Worm (Caenorhabditis elegans) whole organism, L3 larva: Measurements from ENCODE around the gene K07B1.7.

Source experiments
- R02D3.7 ChIP-seq: fragments of 150-350 bp; optimal IDR thresholded peaks from 2 replicates; lab custom pipeline; 2014; ENCODE audit warnings: missing biosample characterization, missing genetic modification characterization
- ZK546.5 ChIP-seq: sonication (generic microtip); optimal IDR thresholded peaks from 2 replicates; lab custom pipeline; 2017; ENCODE audit warnings: missing biosample characterization, missing genetic modification characterization
- aly-2 ChIP-seq: fragments of 150-350 bp; optimal IDR thresholded peaks from 2 replicates; lab custom pipeline; 2014; ENCODE audit warnings: missing biosample characterization, missing genetic modification characterization
- ama-1 ChIP-seq: fragments of 150-350 bp; optimal IDR thresholded peaks from 2 replicates; lab custom pipeline; 2018
- ceh-16 ChIP-seq: sonication (generic microtip); optimal IDR thresholded peaks from 2 replicates; lab custom pipeline; 2017; ENCODE audit warnings: missing biosample characterization, missing genetic modification characterization
- ceh-82 ChIP-seq: fragments of 150-350 bp; optimal IDR thresholded peaks from 2 replicates; lab custom pipeline; 2014; ENCODE audit warnings: missing biosample characterization, missing genetic modification characterization
- ceh-9 ChIP-seq: sonication (generic microtip); optimal IDR thresholded peaks from 2 replicates; lab custom pipeline; 2018; ENCODE audit warnings: missing biosample characterization, missing genetic modification characterization
- daf-12 ChIP-seq: fragments of 150-350 bp; optimal IDR thresholded peaks from 2 replicates; lab custom pipeline; 2014; ENCODE audit warnings: missing biosample characterization, missing genetic modification reagents, missing genetic modification characterization
- egl-27 ChIP-seq: sonication (generic microtip); optimal IDR thresholded peaks from 4 replicates; lab custom pipeline; 2017; ENCODE audit warnings: missing biosample characterization, missing genetic modification reagents, missing genetic modification characterization
- elt-2 ChIP-seq: sonication (generic microtip); optimal IDR thresholded peaks from 2 replicates; lab custom pipeline; 2016; ENCODE audit warnings: missing genetic modification reagents, mild to moderate bottlenecking, missing genetic modification characterization, missing compliant biosample characterization
- eor-1 ChIP-seq, 2 experiments: fragments of 150-350 bp; optimal IDR thresholded peaks; 2 replicates each; lab custom pipeline; 2014 to 2018; ENCODE audit warnings: missing biosample characterization in 2 of 2, missing genetic modification characterization in 2 of 2
- fkh-10 ChIP-seq: sonication (generic microtip); optimal IDR thresholded peaks from 2 replicates; lab custom pipeline; 2017; ENCODE audit warnings: missing biosample characterization, missing genetic modification reagents, missing genetic modification characterization
- fos-1 ChIP-seq: fragments of 150-350 bp; optimal IDR thresholded peaks from 2 replicates; lab custom pipeline; 2014; ENCODE audit warnings: missing biosample characterization, missing genetic modification characterization
- hmg-11 ChIP-seq: sonication (generic microtip); optimal IDR thresholded peaks from 2 replicates; lab custom pipeline; 2016; ENCODE audit warnings: missing genetic modification characterization, missing compliant biosample characterization
- jun-1 ChIP-seq: fragments of 150-350 bp; optimal IDR thresholded peaks from 2 replicates; lab custom pipeline; 2014; ENCODE audit warnings: missing biosample characterization, missing genetic modification reagents, missing genetic modification characterization
- lin-15B ChIP-seq: fragments of 150-350 bp; optimal IDR thresholded peaks from 2 replicates; lab custom pipeline; 2014; ENCODE audit warnings: missing biosample characterization, missing genetic modification characterization
- lin-39 ChIP-seq: fragments of 150-350 bp; optimal IDR thresholded peaks from 2 replicates; lab custom pipeline; 2018; ENCODE audit warnings: missing biosample characterization, missing genetic modification reagents, missing genetic modification characterization
- mdl-1 ChIP-seq: fragments of 150-350 bp; optimal IDR thresholded peaks from 2 replicates; lab custom pipeline; 2014; ENCODE audit warnings: missing biosample characterization, missing genetic modification characterization
- mml-1 ChIP-seq: fragments of 150-350 bp; sonication (generic microtip); optimal IDR thresholded peaks from 3 replicates; lab custom pipeline; 2014; ENCODE audit warnings: missing biosample characterization, missing genetic modification characterization
- nfya-1 ChIP-seq: sonication (generic microtip); optimal IDR thresholded peaks from 2 replicates; lab custom pipeline; 2017; ENCODE audit warnings: missing genetic modification characterization, mild to moderate bottlenecking, missing compliant biosample characterization, antibody characterized with exemption, moderate library complexity; ENCODE audit not compliant: insufficient read depth
- nhr-11 ChIP-seq: fragments of 150-350 bp; optimal IDR thresholded peaks from 2 replicates; lab custom pipeline; 2014; ENCODE audit warnings: missing biosample characterization, missing genetic modification characterization
- nhr-12 ChIP-seq: fragments of 150-350 bp; optimal IDR thresholded peaks from 2 replicates; lab custom pipeline; 2014; ENCODE audit warnings: missing biosample characterization, missing genetic modification characterization
- nhr-23 ChIP-seq: fragments of 150-350 bp; optimal IDR thresholded peaks from 2 replicates; lab custom pipeline; 2014; ENCODE audit warnings: missing biosample characterization, missing genetic modification reagents, missing genetic modification characterization
- nhr-237 ChIP-seq: fragments of 150-350 bp; optimal IDR thresholded peaks from 2 replicates; lab custom pipeline; 2014; ENCODE audit warnings: missing biosample characterization, missing genetic modification characterization
- nhr-25 ChIP-seq: sonication (generic microtip); optimal IDR thresholded peaks from 2 replicates; lab custom pipeline; 2017; ENCODE audit warnings: missing biosample characterization, missing genetic modification characterization
- nhr-43 ChIP-seq: sonication (generic microtip); optimal IDR thresholded peaks from 2 replicates; lab custom pipeline; 2016; ENCODE audit warnings: mild to moderate bottlenecking, missing genetic modification characterization, missing compliant biosample characterization; ENCODE audit not compliant: poor library complexity, severe bottlenecking
- nhr-67 ChIP-seq: fragments of 150-350 bp; optimal IDR thresholded peaks from 2 replicates; lab custom pipeline; 2014; ENCODE audit warnings: missing biosample characterization, missing genetic modification characterization
- nhr-76 ChIP-seq: fragments of 150-350 bp; sonication (generic microtip); optimal IDR thresholded peaks from 5 replicates; lab custom pipeline; 2014; ENCODE audit warnings: missing biosample characterization, missing genetic modification characterization
- nhr-77 ChIP-seq: fragments of 150-350 bp; optimal IDR thresholded peaks from 2 replicates; lab custom pipeline; 2014; ENCODE audit warnings: missing biosample characterization, missing genetic modification characterization
- pha-4 ChIP-seq: fragments of 150-350 bp; optimal IDR thresholded peaks from 2 replicates; lab custom pipeline; 2014; ENCODE audit warnings: missing biosample characterization, missing genetic modification reagents, missing genetic modification characterization
- pqm-1 ChIP-seq: fragments of 150-350 bp; optimal IDR thresholded peaks from 2 replicates; lab custom pipeline; 2017; ENCODE audit warnings: missing biosample characterization, missing genetic modification characterization, inconsistent platforms
- sea-2 ChIP-seq: fragments of 150-350 bp; sonication (generic microtip); optimal IDR thresholded peaks from 4 replicates; lab custom pipeline; 2014; ENCODE audit warnings: missing biosample characterization, missing genetic modification reagents, missing genetic modification characterization
- snpc-4 ChIP-seq: fragments of 150-350 bp; optimal IDR thresholded peaks from 2 replicates; lab custom pipeline; 2014; ENCODE audit warnings: missing biosample characterization, missing genetic modification characterization
- tbx-2 ChIP-seq: sonication (generic microtip); optimal IDR thresholded peaks from 2 replicates; lab custom pipeline; 2016; ENCODE audit warnings: mild to moderate bottlenecking, missing genetic modification characterization, missing compliant biosample characterization
- unc-39 ChIP-seq: sonication (generic microtip); optimal IDR thresholded peaks from 4 replicates; lab custom pipeline; 2017; ENCODE audit warnings: missing biosample characterization, missing genetic modification characterization
- unc-62 ChIP-seq: fragments of 150-350 bp; sonication (generic microtip); optimal IDR thresholded peaks from 4 replicates; lab custom pipeline; 2014; ENCODE audit warnings: missing biosample characterization, missing genetic modification reagents, missing genetic modification characterization
- zag-1 ChIP-seq: fragments of 150-350 bp; optimal IDR thresholded peaks from 2 replicates; lab custom pipeline; 2014; ENCODE audit warnings: missing biosample characterization, missing genetic modification characterization
- ztf-11 ChIP-seq: fragments of 150-350 bp; optimal IDR thresholded peaks from 2 replicates; lab custom pipeline; 2014; ENCODE audit warnings: missing biosample characterization, missing genetic modification characterization
- ztf-4 ChIP-seq: fragments of 150-350 bp; optimal IDR thresholded peaks from 2 replicates; lab custom pipeline; 2014; ENCODE audit warnings: missing biosample characterization, missing genetic modification characterization

The K07B1.7 gene

DNA sequence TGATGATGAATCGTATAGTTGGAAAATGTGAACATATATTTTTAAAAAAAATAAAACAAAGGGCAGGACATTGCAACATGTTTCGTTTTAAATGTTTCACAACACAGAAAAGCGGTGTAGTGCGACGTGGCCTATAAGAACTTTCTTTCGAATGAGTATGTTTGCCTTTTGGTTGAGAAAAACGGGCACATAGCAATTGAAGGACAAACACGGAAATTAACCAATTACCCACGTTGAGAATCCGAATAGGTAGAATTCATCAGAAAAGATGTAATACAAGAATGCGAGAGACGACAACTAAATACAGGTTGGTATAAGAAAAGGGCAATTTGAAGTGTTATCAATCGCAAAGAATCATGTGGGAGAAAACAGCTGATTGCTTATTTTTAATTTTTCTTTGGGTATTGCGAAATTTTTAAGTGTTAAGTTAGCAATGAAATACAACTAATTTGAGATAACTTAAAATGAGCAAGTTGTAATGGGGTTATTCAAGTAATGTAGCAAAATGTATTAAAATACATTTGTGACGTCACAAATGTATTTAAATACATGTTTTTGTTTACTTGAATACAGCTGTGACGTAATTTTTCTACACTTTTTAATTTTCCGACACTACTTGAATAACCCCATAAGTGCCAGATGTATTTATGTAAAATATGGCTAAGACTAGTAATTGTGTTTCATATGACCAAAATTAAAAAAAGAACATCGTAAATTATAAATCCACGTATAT, 13.3 kb downstream of the K07B1.7 start, which contains the start of gene acl-14:
TSS of gene acl-14 (minus strand) at position 316 of the 733 bp plus-strand sequence.
- TF ChIP-seq ztf-11 (tag; lab: Kevin White, UChicago) (no peak), daf-12 (tag; lab: Kevin White, UChicago) (no peak), nhr-67 (tag; lab: Kevin White, UChicago) (no peak), elt-2 (tag; lab: Kevin White, UChicago) (peak; percentile 20), unc-39 (no peak), nhr-43 (tag; lab: Kevin White, UChicago) (peak; percentile 26)

DNA sequence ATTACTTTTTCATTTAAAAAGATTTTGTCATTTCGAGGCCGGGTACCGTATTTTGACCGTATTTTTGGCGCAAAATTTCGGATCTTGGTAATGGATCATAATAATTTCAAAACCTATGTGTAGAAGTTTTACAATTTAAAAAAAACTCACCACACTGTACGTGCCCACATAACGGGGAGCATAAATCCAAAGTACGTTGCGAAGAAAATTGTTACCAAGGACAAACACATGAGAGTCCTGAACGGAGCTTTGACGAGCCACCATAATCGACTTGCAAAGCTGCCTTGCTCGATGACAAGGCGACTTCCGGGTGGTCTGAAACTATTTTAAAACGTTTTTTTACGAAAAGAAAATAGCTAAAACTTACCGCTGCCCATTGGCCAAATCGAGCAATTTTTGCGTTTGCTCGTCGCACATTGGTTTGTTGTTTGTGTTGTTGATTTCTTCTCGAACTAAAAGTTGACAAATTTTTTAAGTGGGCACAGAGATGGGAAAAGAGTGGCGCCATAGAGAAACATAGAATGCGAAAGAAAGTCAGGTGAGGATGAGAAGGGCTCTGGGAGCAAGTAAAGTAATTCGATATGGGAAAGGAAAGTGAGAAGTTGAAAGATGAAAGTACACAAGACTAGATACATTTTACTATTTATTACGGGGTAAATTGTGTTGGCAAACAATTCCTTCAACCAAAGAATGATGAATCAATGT, 14.0 kb downstream of the K07B1.7 start:
- TF ChIP-seq pha-4 (tag; lab: Kevin White, UChicago) (peak; percentile 70), sea-2 (GFP tag; lab: Kevin White, UChicago) (no peak), nfya-1 (tag; lab: Kevin White, UChicago) (peak; percentile 3)

DNA sequence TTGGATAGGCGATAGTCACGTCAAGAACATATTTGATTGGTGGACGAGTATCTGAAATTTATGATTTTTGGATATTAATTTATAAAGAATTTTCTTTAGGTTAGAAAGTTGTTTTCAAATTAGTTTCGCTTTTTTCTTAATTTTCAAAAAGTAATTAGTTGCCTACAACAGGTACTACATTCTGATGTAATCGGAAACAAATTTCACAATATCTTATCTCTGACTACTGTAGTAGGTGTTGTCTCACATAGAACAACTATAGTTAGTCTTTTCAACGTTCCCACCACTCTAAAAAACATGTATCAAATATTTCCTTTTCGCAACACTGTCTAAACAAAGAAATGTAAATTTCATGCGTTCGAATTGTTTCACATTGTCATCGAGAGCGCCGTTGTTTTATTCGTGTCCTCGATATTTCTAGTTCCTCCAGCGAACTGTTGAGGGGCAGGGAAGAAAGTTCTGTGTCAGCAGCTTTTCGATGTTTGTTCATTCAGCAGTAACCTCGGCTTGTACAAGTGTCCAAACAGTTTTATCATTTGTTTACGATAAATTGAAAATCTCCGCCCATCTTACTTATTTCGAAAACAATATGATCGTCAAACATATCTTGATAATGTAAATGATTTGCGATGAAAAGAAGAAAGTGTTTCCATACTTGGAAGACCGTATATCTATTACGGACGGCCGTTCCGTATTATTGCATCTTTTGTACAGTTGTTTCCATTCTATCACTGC, 17.4 kb downstream of the K07B1.7 start:
- TF ChIP-seq ZK546.5 (tag; lab: Kevin White, UChicago) (no peak), elt-2 (tag; lab: Kevin White, UChicago) (peak; percentile 17), fkh-10 (no peak), nhr-76 (no peak), unc-39 (no peak), unc-62 (GFP tag; lab: Kevin White, UChicago) (no peak), pha-4 (tag; lab: Kevin White, UChicago) (peak; percentile 20), snpc-4 (tag; lab: Kevin White, UChicago) (no peak)

DNA sequence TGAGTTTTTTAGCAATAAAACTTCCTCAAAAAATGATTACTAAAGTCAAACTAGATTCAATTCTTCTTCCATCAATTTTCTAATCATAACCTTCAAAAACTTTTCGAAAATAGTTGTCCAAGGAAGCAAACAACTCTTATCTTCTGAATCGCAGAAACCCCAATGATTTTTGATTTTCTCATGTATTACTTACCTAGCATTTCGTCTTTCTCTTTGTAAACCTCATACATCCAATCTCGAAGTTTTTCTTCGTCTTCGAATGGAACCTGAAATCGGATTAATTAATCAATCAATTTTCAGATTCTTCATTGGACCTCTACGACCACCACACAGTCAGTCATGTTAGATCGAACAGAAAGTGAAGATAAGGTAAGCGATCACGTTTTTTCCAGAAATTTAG, 18.1 kb downstream of the K07B1.7 start, which contains the start of gene K07B1.4:
TSS of gene K07B1.4 (plus strand) at position 301 of the 400 bp plus-strand sequence.
- TF ChIP-seq nhr-25 (tag; lab: Kevin White, UChicago): no peak
- TF ChIP-seq elt-2 (tag; lab: Kevin White, UChicago): peak; percentile 19
- no peak for TF ChIP-seq nfya-1 (tag; lab: Kevin White, UChicago)
- TF ChIP-seq nhr-23 (tag; lab: Kevin White, UChicago): no peak

DNA sequence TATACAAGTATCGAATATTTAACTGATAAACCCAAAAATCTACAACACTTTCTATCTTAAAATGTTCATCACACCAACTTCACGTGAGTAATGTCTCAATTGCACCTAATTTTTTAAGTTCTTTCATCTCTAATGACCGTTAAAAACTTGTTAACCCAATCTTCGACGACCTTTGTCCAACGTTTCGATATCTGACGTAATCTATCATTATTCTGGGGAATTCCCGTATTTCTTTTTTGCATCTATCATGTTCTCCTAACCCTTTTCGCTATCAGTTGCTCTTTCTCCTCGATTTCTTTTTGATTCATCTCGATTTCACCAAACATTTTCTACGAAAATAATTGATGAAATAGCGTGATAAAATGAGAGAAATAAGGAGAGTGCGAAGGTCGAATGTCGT, 19.1 kb downstream of the K07B1.7 start:
- TF ChIP-seq mdl-1 (tag; lab: Kevin White, UChicago) (no peak), ama-1 (no peak), pqm-1 (tag; lab: Kevin White, UChicago) (no peak), nhr-67 (tag; lab: Kevin White, UChicago) (no peak), lin-15B (tag; lab: Kevin White, UChicago) (no peak), egl-27 (no peak), unc-39 (no peak), jun-1 (tag; lab: Kevin White, UChicago) (no peak), zag-1 (tag; lab: Kevin White, UChicago) (no peak), daf-12 (tag; lab: Kevin White, UChicago) (no peak), sea-2 (GFP tag; lab: Kevin White, UChicago) (no peak), ceh-9 (tag; lab: Kevin White, UChicago) (no peak), nhr-11 (no peak), nhr-76 (no peak), tbx-2 (tag; lab: Kevin White, UChicago) (no peak), hmg-11 (no peak), nhr-12 (no peak), ceh-82 (tag; lab: Kevin White, UChicago) (no peak), eor-1 (tag; optimal IDR thresholded peaks at IDR 0.05; lab: Kevin White, UChicago) (no peak), lin-39 (tag; lab: Kevin White, UChicago) (no peak), R02D3.7 (tag; lab: Kevin White, UChicago) (no peak), nhr-23 (tag; lab: Kevin White, UChicago) (peak; percentile 87), aly-2 (tag; lab: Kevin White, UChicago) (no peak), fos-1 (no peak), ZK546.5 (tag; lab: Kevin White, UChicago) (no peak), ztf-11 (tag; lab: Kevin White, UChicago) (no peak), ceh-16 (tag; lab: Kevin White, UChicago) (no peak), ztf-4 (no peak), nhr-43 (tag; lab: Kevin White, UChicago) (peak; percentile 53), elt-2 (tag; lab: Kevin White, UChicago) (peak; percentile 72), nhr-237 (no peak), nfya-1 (tag; lab: Kevin White, UChicago) (no peak), mml-1 (tag; lab: Kevin White, UChicago) (no peak), nhr-77 (no peak), nhr-25 (tag; lab: Kevin White, UChicago) (peak; percentile 49)
